Fruit fly (Drosophila melanogaster) whole organism, embryonic: ENCODE data around the gene Iris.
A peak's percentile ranks its signal among the peaks of the same experiment; 100 is the strongest.

Experiments
- Atf3 ChIP-seq: fragments of 200-800 bp; sonication (Bioruptor generic); optimal IDR thresholded peaks from 3 replicates; lab custom pipeline; 2016; ENCODE audit warnings: missing biosample characterization, missing genetic modification characterization
- CG1233 ChIP-seq: fragments of 200-800 bp; sonication (Bioruptor generic); optimal IDR thresholded peaks from 4 replicates; lab custom pipeline; 2018; ENCODE audit warnings: missing biosample characterization, mild to moderate bottlenecking, missing genetic modification characterization
- CG13123 ChIP-seq: fragments of 200-800 bp; sonication (Bioruptor generic); optimal IDR thresholded peaks from 2 replicates; lab custom pipeline; 2016; ENCODE audit warnings: missing biosample characterization, missing genetic modification characterization
- CG13296 ChIP-seq: fragments of 200-800 bp; sonication (Bioruptor generic); optimal IDR thresholded peaks from 3 replicates; lab custom pipeline; 2018; ENCODE audit warnings: missing biosample characterization, mild to moderate bottlenecking, missing genetic modification characterization
- CG13424 ChIP-seq: fragments of 200-800 bp; sonication (Bioruptor generic); optimal IDR thresholded peaks from 2 replicates; lab custom pipeline; 2019; ENCODE audit warnings: missing biosample characterization, mild to moderate bottlenecking, missing genetic modification characterization, moderate library complexity
- CG1529 ChIP-seq: fragments of 200-800 bp; sonication (Bioruptor generic); optimal IDR thresholded peaks from 3 replicates; lab custom pipeline; 2018; ENCODE audit warnings: missing biosample characterization, missing genetic modification characterization
- CG17385 ChIP-seq: fragments of 200-800 bp; sonication (Bioruptor generic); optimal IDR thresholded peaks from 3 replicates; lab custom pipeline; 2018; ENCODE audit warnings: missing biosample characterization, mild to moderate bottlenecking, missing genetic modification characterization
- CG17802 ChIP-seq: fragments of 200-800 bp; sonication (Bioruptor generic); optimal IDR thresholded peaks from 2 replicates; lab custom pipeline; 2018; ENCODE audit warnings: missing biosample characterization, mild to moderate bottlenecking, missing genetic modification characterization, moderate library complexity
- CG17829 ChIP-seq: fragments of 200-800 bp; optimal IDR thresholded peaks from 2 replicates; lab custom pipeline; 2019; ENCODE audit warnings: missing biosample characterization, mild to moderate bottlenecking, missing genetic modification characterization, moderate library complexity
- CG1792 ChIP-seq: fragments of 200-800 bp; sonication (Bioruptor generic); optimal IDR thresholded peaks from 2 replicates; lab custom pipeline; 2016; ENCODE audit warnings: missing biosample characterization, missing genetic modification characterization
- CG18476 ChIP-seq: fragments of 200-800 bp; sonication (Bioruptor generic); optimal IDR thresholded peaks from 2 replicates; lab custom pipeline; 2016; ENCODE audit warnings: missing biosample characterization, mild to moderate bottlenecking, missing genetic modification characterization
- CG18619 ChIP-seq: fragments of 200-800 bp; sonication (Bioruptor generic); optimal IDR thresholded peaks from 3 replicates; lab custom pipeline; 2017; ENCODE audit warnings: missing biosample characterization, mild to moderate bottlenecking, missing genetic modification characterization
- CG2116 ChIP-seq: fragments of 200-800 bp; sonication (Bioruptor generic); optimal IDR thresholded peaks from 3 replicates; lab custom pipeline; 2018; ENCODE audit warnings: missing biosample characterization, mild to moderate bottlenecking, missing genetic modification characterization
- CG2129 ChIP-seq: fragments of 200-800 bp; sonication (Bioruptor generic); IDR thresholded peaks from 2 replicates; pipeline ENCODE4 v1.3.6; 2022; ENCODE audit warnings: missing biosample characterization, missing genetic modification characterization; ENCODE audit not compliant: partially characterized antibody
- CG2199 ChIP-seq: fragments of 200-800 bp; sonication (Bioruptor generic); IDR thresholded peaks from 3 replicates; pipeline ENCODE4 v1.3.6; 2022; ENCODE audit warnings: missing biosample characterization, missing genetic modification characterization
- CG3065 ChIP-seq: fragments of 200-800 bp; sonication (Bioruptor generic); optimal IDR thresholded peaks from 2 replicates; lab custom pipeline; 2016; ENCODE audit warnings: missing biosample characterization, missing genetic modification characterization
- CG6175 ChIP-seq: fragments of 200-800 bp; sonication (Bioruptor generic); IDR thresholded peaks from 3 replicates; pipeline ENCODE4 v1.3.6; 2022; ENCODE audit warnings: missing biosample characterization, missing genetic modification characterization
- CG8388 ChIP-seq: fragments of 200-800 bp; sonication (Bioruptor generic); optimal IDR thresholded peaks from 2 replicates; lab custom pipeline; 2019; ENCODE audit warnings: missing biosample characterization, mild to moderate bottlenecking, missing genetic modification characterization, moderate library complexity
- CG9797 ChIP-seq: fragments of 200-800 bp; sonication (Bioruptor generic); optimal IDR thresholded peaks from 3 replicates; lab custom pipeline; 2018; ENCODE audit warnings: missing biosample characterization, mild to moderate bottlenecking, missing genetic modification characterization
- Dbx ChIP-seq: fragments of 200-800 bp; sonication (Bioruptor generic); IDR thresholded peaks from 3 replicates; pipeline ENCODE4 v1.3.6; 2022; ENCODE audit warnings: missing biosample characterization, missing genetic modification characterization
- Dfd ChIP-seq, 2 experiments: fragments of >200 bp; optimal IDR thresholded peaks; 2 replicates each; lab custom pipeline; 2017; ENCODE audit warnings: missing biosample characterization in 2 of 2, missing genetic modification characterization in 2 of 2
- Eip74EF ChIP-seq, 2 experiments: fragments of 200-800 bp in 1 of 2; fragments of >200 bp in 1 of 2; sonication (Bioruptor generic) in 1 of 2; optimal IDR thresholded peaks; 2 replicates each; lab custom pipeline; 2017 to 2019; ENCODE audit warnings: missing biosample characterization in 2 of 2, missing genetic modification characterization in 2 of 2, mild to moderate bottlenecking in 1 of 2, moderate library complexity in 1 of 2
- H2.0 ChIP-seq: fragments of 200-800 bp; sonication (Bioruptor generic); IDR thresholded peaks from 2 replicates; pipeline ENCODE4 v1.3.6; 2022; ENCODE audit warnings: missing biosample characterization, missing genetic modification characterization
- HmgZ ChIP-seq: fragments of 200-800 bp; sonication (Bioruptor generic); optimal IDR thresholded peaks from 2 replicates; lab custom pipeline; 2018; ENCODE audit warnings: missing biosample characterization, mild to moderate bottlenecking, missing genetic modification characterization
- Nf-YA ChIP-seq: fragments of 200-800 bp; sonication (Bioruptor generic); IDR thresholded peaks from 2 replicates; pipeline ENCODE4 v1.3.6; 2022; ENCODE audit warnings: missing biosample characterization, missing genetic modification characterization
- Rx ChIP-seq: fragments of 200-800 bp; sonication (Bioruptor generic); IDR thresholded peaks from 2 replicates; pipeline ENCODE4 v1.3.6; 2022; ENCODE audit warnings: missing biosample characterization, missing genetic modification characterization
- Trl ChIP-seq, 3 experiments: fragments of >200 bp in 2 of 3; fragments of 200-800 bp in 1 of 3; sonication (Bioruptor generic) in 1 of 3; optimal IDR thresholded peaks; 2 replicates in 1 of 3; 3 replicates in 2 of 3; lab custom pipeline; 2016 to 2017; ENCODE audit warnings: missing biosample characterization in 1 of 3, missing genetic modification characterization in 1 of 3
- abd-A ChIP-seq: fragments of 200-800 bp; sonication (Bioruptor generic); optimal IDR thresholded peaks from 3 replicates; lab custom pipeline; 2019; ENCODE audit warnings: missing biosample characterization, mild to moderate bottlenecking, missing genetic modification characterization, moderate library complexity
- ap ChIP-seq: fragments of 200-800 bp; sonication (Bioruptor generic); IDR thresholded peaks from 2 replicates; pipeline ENCODE4 v1.3.6; 2022; ENCODE audit warnings: missing biosample characterization, missing genetic modification characterization
- bsh ChIP-seq, 2 experiments: fragments of 200-800 bp; sonication (Bioruptor generic); optimal IDR thresholded peaks; 2 replicates each; lab custom pipeline; 2017 to 2018; ENCODE audit warnings: mild to moderate bottlenecking in 2 of 2, missing biosample characterization in 2 of 2, missing genetic modification characterization in 2 of 2, moderate library complexity in 1 of 2
- cg ChIP-seq: fragments of 200-800 bp; sonication (Bioruptor generic); optimal IDR thresholded peaks from 3 replicates; lab custom pipeline; 2019; ENCODE audit warnings: missing biosample characterization, mild to moderate bottlenecking, missing genetic modification characterization, moderate library complexity
- ci ChIP-seq: fragments of 200-800 bp; sonication (Bioruptor generic); IDR thresholded peaks from 3 replicates; pipeline ENCODE4 v1.3.6; 2022; ENCODE audit warnings: missing biosample characterization, missing genetic modification characterization
- eyg ChIP-seq: fragments of 200-800 bp; sonication (Bioruptor generic); optimal IDR thresholded peaks from 3 replicates; lab custom pipeline; 2016; ENCODE audit warnings: missing biosample characterization, missing genetic modification characterization
- fu2 ChIP-seq: fragments of 200-800 bp; sonication (Bioruptor generic); optimal IDR thresholded peaks from 2 replicates; lab custom pipeline; 2016; ENCODE audit warnings: missing biosample characterization, missing genetic modification characterization
- grn ChIP-seq: fragments of 200-800 bp; sonication (Bioruptor generic); optimal IDR thresholded peaks from 3 replicates; lab custom pipeline; 2017; ENCODE audit warnings: missing biosample characterization, missing genetic modification characterization
- h ChIP-seq: fragments of >200 bp; optimal IDR thresholded peaks from 2 replicates; lab custom pipeline; 2017
- hbn ChIP-seq: fragments of 200-800 bp; sonication (Bioruptor generic); IDR thresholded peaks from 2 replicates; pipeline ENCODE4 v1.3.6; 2022; ENCODE audit warnings: missing biosample characterization, missing genetic modification characterization; ENCODE audit not compliant: partially characterized antibody
- jigr1 ChIP-seq: fragments of 200-800 bp; sonication (Bioruptor generic); IDR thresholded peaks from 3 replicates; pipeline ENCODE4 v1.3.6; 2022; ENCODE audit warnings: missing biosample characterization, missing genetic modification characterization
- luna ChIP-seq: fragments of 200-800 bp; sonication (Bioruptor generic); optimal IDR thresholded peaks from 2 replicates; lab custom pipeline; 2016; ENCODE audit warnings: missing biosample characterization, missing genetic modification characterization
- psq ChIP-seq: fragments of 200-800 bp; sonication (Bioruptor generic); optimal IDR thresholded peaks from 2 replicates; lab custom pipeline; 2017; ENCODE audit warnings: missing biosample characterization, missing genetic modification characterization
- sens-2 ChIP-seq: fragments of 200-800 bp; sonication (Bioruptor generic); IDR thresholded peaks from 2 replicates; pipeline ENCODE4 v1.3.6; 2022; ENCODE audit warnings: missing biosample characterization, missing genetic modification characterization
- slp2 ChIP-seq: fragments of 200-800 bp; sonication (Bioruptor generic); optimal IDR thresholded peaks from 2 replicates; lab custom pipeline; 2016; ENCODE audit warnings: missing biosample characterization, missing genetic modification characterization
- sna ChIP-seq: fragments of 200-800 bp; sonication (Bioruptor generic); IDR thresholded peaks from 2 replicates; pipeline ENCODE4 v1.3.6; 2022; ENCODE audit warnings: missing biosample characterization, missing genetic modification characterization; ENCODE audit not compliant: partially characterized antibody
- ssp ChIP-seq: fragments of 200-800 bp; sonication (Bioruptor generic); IDR thresholded peaks from 2 replicates; pipeline ENCODE4 v1.3.6; 2022; ENCODE audit warnings: missing biosample characterization, missing genetic modification characterization
- sug ChIP-seq: fragments of 200-800 bp; optimal IDR thresholded peaks from 2 replicates; lab custom pipeline; 2019; ENCODE audit warnings: missing biosample characterization, mild to moderate bottlenecking, missing genetic modification characterization, moderate library complexity
- tna ChIP-seq: fragments of 200-800 bp; sonication (Bioruptor generic); IDR thresholded peaks from 2 replicates; pipeline ENCODE4 v1.3.6; 2022; ENCODE audit warnings: missing biosample characterization, missing genetic modification characterization; ENCODE audit not compliant: partially characterized antibody
- toy ChIP-seq: fragments of 200-800 bp; sonication (Bioruptor generic); IDR thresholded peaks from 2 replicates; pipeline ENCODE4 v1.3.6; 2022; ENCODE audit warnings: missing biosample characterization, missing genetic modification characterization
- wdn ChIP-seq: fragments of 200-800 bp; sonication (Bioruptor generic); IDR thresholded peaks from 2 replicates; pipeline ENCODE4 v1.3.6; 2022; ENCODE audit warnings: missing biosample characterization, missing genetic modification characterization
- zfh1 ChIP-seq: fragments of 200-800 bp; sonication (Bioruptor generic); IDR thresholded peaks from 3 replicates; pipeline ENCODE4 v1.3.6; 2022; ENCODE audit warnings: missing biosample characterization, missing genetic modification characterization

The Iris gene

dm6 chr2L:1157679-1158518 is 24.0 kb upstream of the Iris start, which contains the start of gene capt (continued):
- no peak for TF ChIP-seq CG17802
- peak; percentile 53 for TF ChIP-seq CG9797 (GFP tag; lab: Kevin White, UChicago)
- TF ChIP-seq CG3065 (GFP tag; lab: Kevin White, UChicago): no peak
- TF ChIP-seq CG2199: no peak
- peak; percentile 21; the same call in 1 of the 3 replicates for TF ChIP-seq Dbx (GFP tag; lab: Robert Waterston, UW)
- no peak for TF ChIP-seq luna (GFP tag; lab: Kevin White, UChicago)
- TF ChIP-seq ssp (GFP tag; lab: Robert Waterston, UW): peak; percentile 41
- TF ChIP-seq CG13296: no peak
- no peak for TF ChIP-seq CG18619 (GFP tag; lab: Kevin White, UChicago)
- no peak for TF ChIP-seq tna
- peak; percentile 91 for TF ChIP-seq cg (GFP tag; lab: Kevin White, UChicago)
- no peak for TF ChIP-seq psq
- no peak for TF ChIP-seq CG13123
- TF ChIP-seq wdn: no peak
- TF ChIP-seq ap (GFP tag; lab: Robert Waterston, UW): no peak
- TF ChIP-seq H2.0 (GFP tag; lab: Robert Waterston, UW): 0 out of 2 replicates have a peak, but pooled peaks have one; percentile 7
- TF ChIP-seq Dfd (GFP tag; optimal IDR thresholded peaks at IDR 0.05; lab: Kevin White, UChicago): no peak
- TF ChIP-seq sug (tag; lab: Kevin White, UChicago): peak; percentile 38
- peak; percentile 10 for TF ChIP-seq CG8388 (GFP tag; lab: Kevin White, UChicago)
- no peak for TF ChIP-seq CG1529 (GFP tag; lab: Kevin White, UChicago)
- no peak for TF ChIP-seq Nf-YA
- no peak for TF ChIP-seq CG1792 (GFP tag; lab: Kevin White, UChicago)
- TF ChIP-seq sna: no peak
- peak; percentile 11 for TF ChIP-seq grn (GFP tag; lab: Kevin White, UChicago)
- TF ChIP-seq zfh1 (GFP tag; lab: Robert Waterston, UW): 0 out of 3 replicates have a peak, but pooled peaks have one; percentile 30
- TF ChIP-seq CG18476 (GFP tag; lab: Kevin White, UChicago): no peak
- TF ChIP-seq Trl (optimal IDR thresholded peaks at IDR 0.05; lab: Kevin White, UChicago): peak in 1 of 2 experiments; percentile 30
- TF ChIP-seq Trl (GFP tag; optimal IDR thresholded peaks at IDR 0.05; lab: Kevin White, UChicago): no peak
- no peak for TF ChIP-seq CG6175 (GFP tag; lab: Robert Waterston, UW)
- TF ChIP-seq eyg (GFP tag; lab: Kevin White, UChicago): no peak
- no peak for TF ChIP-seq Atf3
- no peak for TF ChIP-seq sens-2
- no peak for TF ChIP-seq HmgZ (tag; lab: Kevin White, UChicago)
- TF ChIP-seq hbn (GFP tag; lab: Robert Waterston, UW): no peak
- peak; percentile 75; the same call in 2 of the 3 replicates for TF ChIP-seq jigr1
- TF ChIP-seq h (lab: Kevin White, UChicago): no peak
- peak in 1 of 2 experiments; percentile 11 for TF ChIP-seq bsh (GFP tag; optimal IDR thresholded peaks at IDR 0.05; lab: Kevin White, UChicago)
- peak; percentile 18 for TF ChIP-seq slp2 (GFP tag; lab: Kevin White, UChicago)
- peak; percentile 25; the same call in 1 of the 2 replicates for TF ChIP-seq Rx (GFP tag; lab: Robert Waterston, UW)
- no peak for TF ChIP-seq Eip74EF (GFP tag; optimal IDR thresholded peaks at IDR 0.05; lab: Kevin White, UChicago)
- no peak for TF ChIP-seq CG1233 (GFP tag; lab: Kevin White, UChicago)
- peak; percentile 6 for TF ChIP-seq CG2116
- TF ChIP-seq CG2129 (GFP tag; lab: Robert Waterston, UW): no peak
- TF ChIP-seq fu2: peak; percentile 10
- TF ChIP-seq abd-A: peak; percentile 67
- TF ChIP-seq CG17385 (GFP tag; lab: Kevin White, UChicago): peak; percentile 10
- peak; percentile 18 for TF ChIP-seq CG17829 (tag; lab: Kevin White, UChicago)
- peak; percentile 57; the same call in 1 of the 3 replicates for TF ChIP-seq ci (GFP tag; lab: Robert Waterston, UW)
- peak; percentile 45 for TF ChIP-seq CG13424 (tag; lab: Kevin White, UChicago)
- TF ChIP-seq toy (GFP tag; lab: Robert Waterston, UW): no peak
